Worm (Caenorhabditis elegans) whole organism, young adult: ENCODE data around the gene C54E10.3.

Experiments
- ama-1 ChIP-seq, 3 experiments: fragments of 150-350 bp in 1 of 3; sonication (generic microtip) in 2 of 3; optimal IDR thresholded peaks; 2 replicates each; lab custom pipeline; 2014 to 2018; ENCODE audit warnings: missing biosample characterization in 2 of 3, missing genetic modification characterization in 2 of 3, missing genetic modification reagents in 2 of 3
- dpff-1 ChIP-seq: sonication (generic microtip); optimal IDR thresholded peaks from 2 replicates; lab custom pipeline; 2017; ENCODE audit warnings: mild to moderate bottlenecking, missing genetic modification characterization, missing compliant biosample characterization
- hrde-1 ChIP-seq: sonication (generic microtip); optimal IDR thresholded peaks from 2 replicates; lab custom pipeline; 2016; ENCODE audit warnings: missing genetic modification characterization, mild to moderate bottlenecking, missing compliant biosample characterization, moderate library complexity, missing genotype, missing genetic modification reagents, borderline replicate concordance
- nhr-90 ChIP-seq: sonication (generic microtip); optimal IDR thresholded peaks from 2 replicates; lab custom pipeline; 2016; ENCODE audit warnings: missing genotype, mild to moderate bottlenecking, missing genetic modification characterization, missing compliant biosample characterization
- pha-4 ChIP-seq: fragments of 150-350 bp; sonication (generic microtip); optimal IDR thresholded peaks from 2 replicates; lab custom pipeline; 2014; ENCODE audit warnings: missing biosample characterization, missing genetic modification reagents, missing genetic modification characterization
- snpc-4 ChIP-seq, 5 experiments: fragments of 150-350 bp in 1 of 5; sonication (generic microtip) in 4 of 5; optimal IDR thresholded peaks; 2 replicates each; lab custom pipeline; 2014 to 2018; ENCODE audit warnings: missing genetic modification characterization in 5 of 5, missing biosample characterization in 3 of 5, antibody characterized with exemption in 2 of 5, mild to moderate bottlenecking in 2 of 5, missing compliant biosample characterization in 2 of 5, missing genotype in 2 of 5, moderate library complexity in 2 of 5, missing genetic modification reagents in 1 of 5
- unc-130 ChIP-seq: sonication (generic microtip); optimal IDR thresholded peaks from 2 replicates; lab custom pipeline; 2016; ENCODE audit warnings: missing genetic modification reagents, missing genetic modification characterization, missing compliant biosample characterization

ce11 chrV:18821569-18821968 is 10.8 kb downstream of the C54E10.3 start:
- no peak for TF ChIP-seq pha-4 (tag; lab: Kevin White, UChicago)
- no peak for TF ChIP-seq unc-130 (GFP tag; lab: Kevin White, UChicago)
- TF ChIP-seq hrde-1: no peak
- no peak for TF ChIP-seq ama-1 (optimal IDR thresholded peaks at IDR 0.05; lab: Kevin White, UChicago)
- TF ChIP-seq ama-1 (GFP tag; optimal IDR thresholded peaks at IDR 0.05; lab: Kevin White, UChicago): no peak
- TF ChIP-seq snpc-4 (GFP tag; optimal IDR thresholded peaks at IDR 0.05; lab: Kevin White, UChicago): no peak
- TF ChIP-seq snpc-4 (tag; optimal IDR thresholded peaks at IDR 0.05; lab: Kevin White, UChicago): no peak
- TF ChIP-seq dpff-1 (tag; lab: Kevin White, UChicago): no peak
- TF ChIP-seq nhr-90 (tag; lab: Kevin White, UChicago): no peak
